Fruit fly (Drosophila melanogaster) whole organism, adult: ENCODE measurements around the gene alpha4GT1.

Experiments used
- CG11617 ChIP-seq: fragments of 200-800 bp; sonication (Bioruptor generic); optimal IDR thresholded peaks from 2 replicates; lab custom pipeline; 2017; ENCODE audit warnings: mild to moderate bottlenecking, missing biosample characterization, missing genetic modification reagents, missing genetic modification characterization
- CG12768 ChIP-seq: fragments of 200-800 bp; sonication (Bioruptor generic); optimal IDR thresholded peaks from 2 replicates; lab custom pipeline; 2017; ENCODE audit warnings: missing biosample characterization, missing genetic modification characterization, mild to moderate bottlenecking, moderate library complexity, missing genetic modification reagents
- CG14711 ChIP-seq: fragments of 200-800 bp; sonication (Bioruptor generic); optimal IDR thresholded peaks from 2 replicates; lab custom pipeline; 2018; ENCODE audit warnings: missing biosample characterization, mild to moderate bottlenecking, missing genetic modification characterization, moderate library complexity
- CG1620 ChIP-seq: fragments of 200-800 bp; sonication (Bioruptor generic); optimal IDR thresholded peaks from 2 replicates; lab custom pipeline; 2016; ENCODE audit warnings: missing biosample characterization, missing genetic modification characterization
- CG33017 ChIP-seq: fragments of 200-800 bp; sonication (Bioruptor generic); optimal IDR thresholded peaks from 2 replicates; lab custom pipeline; 2018; ENCODE audit warnings: missing biosample characterization, mild to moderate bottlenecking, missing genetic modification characterization, moderate library complexity
- CG5204 ChIP-seq: fragments of 200-800 bp; sonication (Bioruptor generic); optimal IDR thresholded peaks from 2 replicates; lab custom pipeline; 2016; ENCODE audit warnings: missing biosample characterization, missing genetic modification characterization
- CG7045 ChIP-seq: fragments of 200-800 bp; sonication (Bioruptor generic); optimal IDR thresholded peaks from 2 replicates; lab custom pipeline; 2017; ENCODE audit warnings: missing biosample characterization, mild to moderate bottlenecking, missing genetic modification characterization
- CG7101 ChIP-seq: fragments of 200-800 bp; sonication (Bioruptor generic); optimal IDR thresholded peaks from 2 replicates; lab custom pipeline; 2018; ENCODE audit warnings: missing biosample characterization, mild to moderate bottlenecking, missing genetic modification characterization, moderate library complexity
- Clk ChIP-seq: fragments of 200-800 bp; sonication (Bioruptor generic); optimal IDR thresholded peaks from 2 replicates; lab custom pipeline; 2017; ENCODE audit warnings: missing biosample characterization, missing genetic modification characterization
- Crg-1 ChIP-seq: fragments of 200-800 bp; sonication (Bioruptor generic); optimal IDR thresholded peaks from 2 replicates; lab custom pipeline; 2016; ENCODE audit warnings: missing biosample characterization, missing genetic modification characterization
- Hr96 ChIP-seq: fragments of 200-800 bp; sonication (Bioruptor generic); optimal IDR thresholded peaks from 2 replicates; lab custom pipeline; 2016; ENCODE audit warnings: missing biosample characterization, missing genetic modification characterization
- Mnt ChIP-seq: fragments of 200-800 bp; sonication (Bioruptor generic); optimal IDR thresholded peaks from 2 replicates; lab custom pipeline; 2016; ENCODE audit warnings: missing biosample characterization, mild to moderate bottlenecking, missing genetic modification characterization
- bab1 ChIP-seq: fragments of 200-800 bp; sonication (Bioruptor generic); optimal IDR thresholded peaks from 3 replicates; lab custom pipeline; 2019; ENCODE audit warnings: missing biosample characterization, mild to moderate bottlenecking, missing genetic modification characterization, moderate library complexity
- cic ChIP-seq: fragments of 200-800 bp; sonication (Bioruptor generic); optimal IDR thresholded peaks from 2 replicates; lab custom pipeline; 2017; ENCODE audit warnings: missing biosample characterization, mild to moderate bottlenecking, missing genetic modification characterization, moderate library complexity
- cnc ChIP-seq, 2 experiments: fragments of >200 bp; optimal IDR thresholded peaks; 2 replicates each; lab custom pipeline; 2017
- kay ChIP-seq: fragments of 200-800 bp; sonication (Bioruptor generic); peaks from one replicate; lab custom pipeline; 2016; ENCODE audit warnings: missing biosample characterization, missing genetic modification characterization, borderline replicate concordance
- ovo ChIP-seq: fragments of 200-800 bp; sonication (Bioruptor generic); optimal IDR thresholded peaks from 2 replicates; lab custom pipeline; 2016; ENCODE audit warnings: missing biosample characterization, missing genetic modification characterization
- pad ChIP-seq: fragments of 200-800 bp; sonication (Bioruptor generic); optimal IDR thresholded peaks from 3 replicates; lab custom pipeline; 2017; ENCODE audit warnings: missing biosample characterization, missing genetic modification characterization, mild to moderate bottlenecking, moderate library complexity, missing genetic modification reagents
- tj ChIP-seq: fragments of 200-800 bp; sonication (Bioruptor generic); optimal IDR thresholded peaks from 3 replicates; lab custom pipeline; 2017; ENCODE audit warnings: missing biosample characterization, mild to moderate bottlenecking, missing genetic modification characterization, moderate library complexity
- toe ChIP-seq: fragments of 200-800 bp; sonication (Bioruptor generic); optimal IDR thresholded peaks from 2 replicates; lab custom pipeline; 2016; ENCODE audit warnings: missing biosample characterization, missing genetic modification characterization

The alpha4GT1 gene

DNA sequence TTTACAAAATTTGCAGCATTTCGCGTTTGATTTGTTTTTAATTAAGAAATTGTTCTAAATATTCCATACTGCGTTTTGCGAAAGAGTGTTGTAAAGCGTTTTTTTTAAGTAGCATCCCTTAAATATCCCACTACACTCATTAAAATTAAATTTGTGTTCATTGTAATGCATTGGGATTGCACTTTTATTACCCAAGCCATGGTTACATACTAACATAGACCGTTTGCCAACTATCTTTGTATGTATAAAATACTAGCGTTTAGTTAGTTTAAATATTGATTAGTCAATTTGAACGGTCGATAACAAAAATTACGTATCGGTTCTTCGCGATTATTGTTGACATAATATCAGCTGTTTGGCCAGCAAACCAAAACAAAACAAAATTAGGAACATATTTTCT is 16.8 kb upstream of the alpha4GT1 start, which contains the start of the genes cnir and CG17221:
Gene cnir (minus strand): TSS at position 39 of the 400 bp plus-strand sequence.
Gene CG17221 (plus strand): TSS at position 203 of the 400 bp plus-strand sequence.
- peak; percentile 69 for TF ChIP-seq pad
- peak; percentile 73 for TF ChIP-seq CG7045 (GFP tag; lab: Kevin White, UChicago)
- TF ChIP-seq toe (GFP tag; lab: Kevin White, UChicago), result peak; percentile 93
- TF ChIP-seq CG5204 (GFP tag; lab: Kevin White, UChicago), result peak; percentile 87
- peak; percentile 75 for TF ChIP-seq bab1 (GFP tag; lab: Kevin White, UChicago)
- TF ChIP-seq Clk, result peak; percentile 31
- peak; percentile 85 for TF ChIP-seq Mnt (GFP tag; lab: Kevin White, UChicago)
- TF ChIP-seq CG11617 (GFP tag; lab: Kevin White, UChicago), result peak; percentile 78
- TF ChIP-seq ovo, result peak; percentile 43
- peak; percentile 72 for TF ChIP-seq CG14711
- TF ChIP-seq CG12768 (GFP tag; lab: Kevin White, UChicago), result peak; percentile 77
- TF ChIP-seq kay (GFP tag; lab: Kevin White, UChicago), result peak; percentile 99
- TF ChIP-seq CG7101 (tag; lab: Kevin White, UChicago), result peak; percentile 84
- peak; percentile 86 for TF ChIP-seq Crg-1 (GFP tag; lab: Kevin White, UChicago)
- no peak for TF ChIP-seq cnc (optimal IDR thresholded peaks at IDR 0.05; lab: Kevin White, UChicago)
- TF ChIP-seq CG33017 (tag; lab: Kevin White, UChicago), result peak; percentile 77
- peak; percentile 59 for TF ChIP-seq cic (GFP tag; lab: Kevin White, UChicago)
- TF ChIP-seq CG1620 (GFP tag; lab: Kevin White, UChicago), result peak; percentile 92
- TF ChIP-seq Hr96 (GFP tag; lab: Kevin White, UChicago), result peak; percentile 85
- TF ChIP-seq tj (GFP tag; lab: Kevin White, UChicago), result peak; percentile 65

DNA sequence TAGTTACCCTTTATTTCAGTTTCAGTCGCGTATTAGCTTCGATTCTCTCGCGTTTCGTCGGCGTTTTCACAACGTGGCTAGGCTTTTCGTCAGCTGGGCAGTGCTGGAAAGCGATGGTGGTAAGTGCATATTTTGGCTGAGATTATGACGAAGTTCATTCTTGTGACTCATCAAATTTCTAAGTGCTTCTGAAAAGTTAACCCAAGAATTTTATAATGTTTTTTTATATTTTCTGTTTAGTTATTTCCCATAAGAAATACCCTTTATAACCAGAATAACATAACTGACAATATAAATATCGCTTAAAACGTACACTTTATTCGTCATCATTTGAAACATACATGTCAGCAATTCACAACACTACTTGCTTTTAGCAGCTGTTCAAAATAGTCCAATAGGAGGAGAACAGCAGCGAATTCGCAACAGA is 14.2 kb upstream of the alpha4GT1 start, which contains the start of the genes CG17260 and SerRS:
Gene CG17260 (plus strand): TSS at position 78 of the 427 bp plus-strand sequence.
Gene SerRS (minus strand): TSS at position 251 of the 427 bp plus-strand sequence.
- TF ChIP-seq CG1620 (GFP tag; lab: Kevin White, UChicago), result peak; percentile 84
- peak; percentile 86 for TF ChIP-seq CG11617 (GFP tag; lab: Kevin White, UChicago)
- peak; percentile 67 for TF ChIP-seq cic (GFP tag; lab: Kevin White, UChicago)
- no peak for TF ChIP-seq CG5204 (GFP tag; lab: Kevin White, UChicago)
- peak; percentile 90 for TF ChIP-seq CG33017 (tag; lab: Kevin White, UChicago)
- TF ChIP-seq Crg-1 (GFP tag; lab: Kevin White, UChicago), result peak; percentile 93
- TF ChIP-seq CG7045 (GFP tag; lab: Kevin White, UChicago), result peak; percentile 88
- TF ChIP-seq bab1 (GFP tag; lab: Kevin White, UChicago), result peak; percentile 95
- TF ChIP-seq pad, result peak; percentile 92
- peak; percentile 99 for TF ChIP-seq kay (GFP tag; lab: Kevin White, UChicago)
- peak; percentile 96 for TF ChIP-seq CG12768 (GFP tag; lab: Kevin White, UChicago)
- peak; percentile 92 for TF ChIP-seq CG14711
- peak; percentile 84 for TF ChIP-seq Hr96 (GFP tag; lab: Kevin White, UChicago)
- peak; percentile 95 for TF ChIP-seq CG7101 (tag; lab: Kevin White, UChicago)
- peak; percentile 92 for TF ChIP-seq Mnt (GFP tag; lab: Kevin White, UChicago)
- peak; percentile 93 for TF ChIP-seq tj (GFP tag; lab: Kevin White, UChicago)
- TF ChIP-seq Clk, result peak; percentile 78
- TF ChIP-seq toe (GFP tag; lab: Kevin White, UChicago), result peak; percentile 90
- TF ChIP-seq cnc (optimal IDR thresholded peaks at IDR 0.05; lab: Kevin White, UChicago), result peak in 1 of 2 experiments; percentile 66
- TF ChIP-seq ovo, result peak; percentile 34

DNA sequence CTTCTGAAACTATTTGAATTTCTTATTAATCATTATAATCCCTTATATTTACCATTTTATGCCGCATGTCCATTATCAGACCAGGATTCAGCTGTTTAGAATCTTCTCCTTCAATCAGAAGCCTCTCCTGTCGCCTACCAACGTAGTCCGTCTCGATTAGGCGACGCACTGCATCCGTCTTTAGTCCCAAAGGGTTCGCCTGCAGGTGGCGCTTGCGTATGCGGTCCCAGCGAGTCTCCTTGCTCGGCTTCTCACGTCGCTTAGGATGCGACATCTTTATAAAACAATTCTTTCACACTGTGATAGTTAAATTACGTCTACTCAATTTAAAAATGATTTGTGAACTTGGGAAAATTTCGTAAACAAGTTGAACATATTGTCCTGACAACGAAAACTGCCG is 12.0 kb upstream of the alpha4GT1 start, which contains the start of gene CG17258:
Gene CG17258 (minus strand): TSS at position 380 of the 400 bp plus-strand sequence.
- no peak for TF ChIP-seq Mnt (GFP tag; lab: Kevin White, UChicago)
- TF ChIP-seq kay (GFP tag; lab: Kevin White, UChicago), result no peak
- TF ChIP-seq Crg-1 (GFP tag; lab: Kevin White, UChicago), result no peak
- no peak for TF ChIP-seq toe (GFP tag; lab: Kevin White, UChicago)
- TF ChIP-seq CG7101 (tag; lab: Kevin White, UChicago), result no peak
- no peak for TF ChIP-seq CG5204 (GFP tag; lab: Kevin White, UChicago)
- TF ChIP-seq CG11617 (GFP tag; lab: Kevin White, UChicago), result no peak

DNA sequence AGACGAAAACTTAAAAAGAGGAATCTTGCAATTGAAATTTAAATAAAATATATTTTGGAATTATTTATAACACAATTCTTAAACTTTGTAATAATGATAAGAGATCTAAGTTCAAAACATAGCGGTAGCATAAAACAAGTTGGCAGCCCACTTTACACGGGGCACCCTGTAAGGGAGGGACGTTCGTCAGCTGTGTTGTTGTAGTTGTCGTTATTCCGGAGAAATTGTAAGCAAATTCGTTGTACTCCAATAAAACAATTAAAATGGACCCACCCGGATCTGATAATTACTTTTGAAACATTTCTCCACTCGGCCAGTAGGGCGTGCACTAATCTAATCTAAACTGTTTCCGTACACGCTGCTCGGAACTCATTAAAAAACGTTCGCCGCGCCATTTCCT is 7.4 kb upstream of the alpha4GT1 start, which contains the start of gene GABPI:
Gene GABPI (plus strand): TSS at position 190 of the 400 bp plus-strand sequence.
- TF ChIP-seq pad (no peak), CG33017 (tag; lab: Kevin White, UChicago) (no peak), CG12768 (GFP tag; lab: Kevin White, UChicago) (peak; percentile 7), CG14711 (no peak), Crg-1 (GFP tag; lab: Kevin White, UChicago) (peak; percentile 65), Clk (no peak), CG5204 (GFP tag; lab: Kevin White, UChicago) (no peak), kay (GFP tag; lab: Kevin White, UChicago) (no peak), Mnt (GFP tag; lab: Kevin White, UChicago) (peak; percentile 8), cnc (optimal IDR thresholded peaks at IDR 0.05; lab: Kevin White, UChicago) (no peak), CG7101 (tag; lab: Kevin White, UChicago) (peak; percentile 27), Hr96 (GFP tag; lab: Kevin White, UChicago) (no peak), tj (GFP tag; lab: Kevin White, UChicago) (no peak), ovo (peak; percentile 29), CG1620 (GFP tag; lab: Kevin White, UChicago) (no peak), cic (GFP tag; lab: Kevin White, UChicago) (no peak), CG7045 (GFP tag; lab: Kevin White, UChicago) (no peak), bab1 (GFP tag; lab: Kevin White, UChicago) (peak; percentile 56), toe (GFP tag; lab: Kevin White, UChicago) (no peak), CG11617 (GFP tag; lab: Kevin White, UChicago) (peak; percentile 1)

DNA sequence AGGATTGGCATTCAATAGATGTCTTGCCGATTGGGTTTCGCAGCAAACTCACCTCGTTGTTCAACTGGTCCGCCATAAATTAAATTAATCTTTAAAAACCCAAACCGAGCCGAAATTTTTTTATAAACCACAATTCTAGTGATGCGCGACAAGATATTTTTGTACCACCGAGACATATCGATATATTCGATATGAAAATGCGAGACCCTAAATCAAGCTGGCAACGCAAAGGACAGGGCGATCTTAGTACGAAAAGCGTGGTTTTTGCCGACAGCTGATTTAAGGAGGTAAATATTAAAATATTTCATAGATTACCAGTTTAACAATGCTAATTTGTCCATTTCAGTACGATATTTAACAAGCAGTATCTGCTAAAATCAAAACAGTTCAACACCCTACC is 6.1 kb upstream of the alpha4GT1 start, which contains the start of the genes Sf3b2 and CG17219:
Gene Sf3b2 (minus strand): TSS at position 157 of the 400 bp plus-strand sequence.
Gene CG17219 (plus strand): TSS at position 242 of the 400 bp plus-strand sequence.
- TF ChIP-seq bab1 (GFP tag; lab: Kevin White, UChicago), result peak; percentile 59
- TF ChIP-seq Clk, result no peak
- no peak for TF ChIP-seq pad
- no peak for TF ChIP-seq cnc (optimal IDR thresholded peaks at IDR 0.05; lab: Kevin White, UChicago)
- TF ChIP-seq Mnt (GFP tag; lab: Kevin White, UChicago), result peak; percentile 57
- TF ChIP-seq CG33017 (tag; lab: Kevin White, UChicago), result no peak
- no peak for TF ChIP-seq kay (GFP tag; lab: Kevin White, UChicago)
- TF ChIP-seq cic (GFP tag; lab: Kevin White, UChicago), result no peak
- TF ChIP-seq CG1620 (GFP tag; lab: Kevin White, UChicago), result no peak
- TF ChIP-seq CG7101 (tag; lab: Kevin White, UChicago), result no peak
- TF ChIP-seq CG7045 (GFP tag; lab: Kevin White, UChicago), result no peak
